Worm (Caenorhabditis elegans) whole organism, L4 larva: ENCODE data around the gene srh-55.

Source experiments
- D1046.2 ChIP-seq: fragments of 200-800 bp; sonication (Bioruptor generic); IDR thresholded peaks from 2 replicates; pipeline ENCODE4 v1.3.6; 2022; ENCODE audit warnings: missing genetic modification characterization, missing compliant biosample characterization
- F10B5.3 ChIP-seq: sonication (generic microtip); optimal IDR thresholded peaks from 2 replicates; lab custom pipeline; 2016; ENCODE audit warnings: mild to moderate bottlenecking, missing genetic modification characterization, missing compliant biosample characterization
- F26F4.8 ChIP-seq: fragments of 200-800 bp; sonication (Bioruptor generic); conservative IDR thresholded peaks from 2 replicates; pipeline ENCODE4 v1.3.6; 2022; ENCODE audit warnings: missing genetic modification characterization, missing compliant biosample characterization
- F44E2.7 ChIP-seq: fragments of 200-800 bp; sonication (Bioruptor generic); IDR thresholded peaks from 2 replicates; pipeline ENCODE4 v2.1.2; 2022; ENCODE audit warnings: missing genetic modification characterization, missing compliant biosample characterization
- T26A8.4 ChIP-seq: fragments of 200-800 bp; sonication (Bioruptor generic); IDR thresholded peaks from 2 replicates; pipeline ENCODE4 v1.3.6; 2022; ENCODE audit warnings: missing genetic modification characterization, missing compliant biosample characterization
- Y105C5A.15 ChIP-seq: fragments of 200-800 bp; sonication (Bioruptor generic); IDR thresholded peaks from 2 replicates; pipeline ENCODE4 v1.3.6; 2022; ENCODE audit warnings: missing genetic modification characterization, missing compliant biosample characterization
- Y5F2A.4 ChIP-seq: fragments of 200-800 bp; sonication (Bioruptor generic); optimal IDR thresholded peaks from 2 replicates; lab custom pipeline; 2018; ENCODE audit warnings: mild to moderate bottlenecking, missing genetic modification characterization, missing compliant biosample characterization
- Y75B8A.6 ChIP-seq: fragments of 200-800 bp; sonication (Bioruptor generic); IDR thresholded peaks from 2 replicates; pipeline ENCODE4 v1.3.6; 2022; ENCODE audit warnings: missing genetic modification reagents, missing genetic modification characterization, missing compliant biosample characterization
- ZK546.5 ChIP-seq, 2 experiments: sonication (generic microtip); optimal IDR thresholded peaks; 2 replicates each; lab custom pipeline; 2017; ENCODE audit warnings: missing biosample characterization in 2 of 2, missing genetic modification characterization in 2 of 2
- aha-1 ChIP-seq: fragments of 150-350 bp; peaks from one replicate; lab custom pipeline; 2014; ENCODE audit warnings: missing biosample characterization, missing genetic modification characterization
- ceh-20 ChIP-seq: fragments of 200-800 bp; sonication (Bioruptor generic); IDR thresholded peaks from 2 replicates; pipeline ENCODE4 v1.3.6; 2022; ENCODE audit warnings: missing genetic modification reagents, missing genetic modification characterization, missing compliant biosample characterization
- ceh-32 ChIP-seq: sonication (generic microtip); optimal IDR thresholded peaks from 2 replicates; lab custom pipeline; 2016; ENCODE audit warnings: mild to moderate bottlenecking, missing genetic modification characterization, missing compliant biosample characterization; ENCODE audit not compliant: poor library complexity
- ceh-44 ChIP-seq: fragments of 200-800 bp; sonication (Bioruptor generic); IDR thresholded peaks from 2 replicates; pipeline ENCODE4 v1.3.6; 2022; ENCODE audit warnings: missing genetic modification reagents, missing genetic modification characterization, missing compliant biosample characterization
- ceh-62 ChIP-seq: sonication (generic microtip); optimal IDR thresholded peaks from 2 replicates; lab custom pipeline; 2017; ENCODE audit warnings: missing biosample characterization, missing genetic modification characterization
- ces-1 ChIP-seq: fragments of 150-350 bp; sonication (generic microtip); optimal IDR thresholded peaks from 4 replicates; lab custom pipeline; 2014; ENCODE audit warnings: missing biosample characterization, missing genetic modification reagents, missing genetic modification characterization
- cey-2 ChIP-seq: sonication (generic microtip); optimal IDR thresholded peaks from 3 replicates; lab custom pipeline; 2017; ENCODE audit warnings: missing genetic modification characterization, mild to moderate bottlenecking, missing compliant biosample characterization, antibody characterized with exemption, borderline replicate concordance; ENCODE audit not compliant: insufficient read depth
- daf-19 ChIP-seq: fragments of 200-800 bp; sonication (Bioruptor generic); conservative IDR thresholded peaks from 2 replicates; pipeline ENCODE4 v1.3.6; 2022; ENCODE audit warnings: missing genetic modification characterization, missing compliant biosample characterization
- dve-1 ChIP-seq: sonication (generic microtip); optimal IDR thresholded peaks from 2 replicates; lab custom pipeline; 2017; ENCODE audit warnings: antibody characterized with exemption, mild to moderate bottlenecking, missing genetic modification characterization, missing compliant biosample characterization; ENCODE audit not compliant: insufficient read depth
- egl-43 ChIP-seq: fragments of 200-800 bp; sonication (Bioruptor generic); IDR thresholded peaks from 2 replicates; pipeline ENCODE4 v1.3.6; 2022; ENCODE audit warnings: missing genetic modification reagents, missing genetic modification characterization, missing compliant biosample characterization
- fkh-10 ChIP-seq: fragments of 150-350 bp; optimal IDR thresholded peaks from 2 replicates; lab custom pipeline; 2014; ENCODE audit warnings: missing biosample characterization, missing genetic modification reagents, missing genetic modification characterization
- fos-1 ChIP-seq: fragments of 150-350 bp; optimal IDR thresholded peaks from 2 replicates; lab custom pipeline; 2014; ENCODE audit warnings: missing biosample characterization, missing genetic modification characterization
- gei-8 ChIP-seq: fragments of 200-800 bp; sonication (Bioruptor generic); optimal IDR thresholded peaks from 2 replicates; lab custom pipeline; 2018; ENCODE audit warnings: mild to moderate bottlenecking, missing genetic modification characterization, missing compliant biosample characterization
- hlh-30 ChIP-seq: sonication (generic microtip); optimal IDR thresholded peaks from 2 replicates; lab custom pipeline; 2017; ENCODE audit warnings: antibody characterized with exemption, mild to moderate bottlenecking, missing genetic modification characterization, missing compliant biosample characterization; ENCODE audit not compliant: insufficient read depth
- jun-1 ChIP-seq: fragments of 150-350 bp; optimal IDR thresholded peaks from 2 replicates; lab custom pipeline; 2014; ENCODE audit warnings: missing biosample characterization, missing genetic modification reagents, missing genetic modification characterization
- lin-29 ChIP-seq: fragments of 200-800 bp; sonication (Bioruptor generic); IDR thresholded peaks from 2 replicates; pipeline ENCODE4 v1.3.6; 2022; ENCODE audit warnings: missing genetic modification reagents, missing genetic modification characterization, missing compliant biosample characterization
- lin-39 ChIP-seq: fragments of 150-350 bp; optimal IDR thresholded peaks from 2 replicates; lab custom pipeline; 2014; ENCODE audit warnings: missing biosample characterization, missing genetic modification reagents, missing genetic modification characterization
- lsy-2 ChIP-seq, 2 experiments: fragments of 150-350 bp in 1 of 2; sonication (generic microtip) in 1 of 2; optimal IDR thresholded peaks; 2 replicates each; lab custom pipeline; 2014 to 2017; ENCODE audit warnings: missing biosample characterization in 2 of 2, missing genetic modification characterization in 2 of 2
- madf-5 ChIP-seq, 2 experiments: fragments of 200-800 bp; sonication (Bioruptor generic); IDR thresholded peaks; 2 replicates each; pipeline ENCODE4 v1.3.6; 2022; ENCODE audit warnings: missing compliant biosample characterization in 2 of 2, missing genetic modification characterization in 2 of 2
- madf-9 ChIP-seq: fragments of 200-800 bp; sonication (Bioruptor generic); conservative IDR thresholded peaks from 2 replicates; pipeline ENCODE4 v1.3.6; 2022; ENCODE audit warnings: missing genetic modification reagents, missing genetic modification characterization, missing compliant biosample characterization
- nhr-10 ChIP-seq: fragments of 150-350 bp; optimal IDR thresholded peaks from 2 replicates; lab custom pipeline; 2014; ENCODE audit warnings: missing biosample characterization, missing genetic modification characterization
- nhr-102 ChIP-seq: sonication (generic microtip); optimal IDR thresholded peaks from 2 replicates; lab custom pipeline; 2016; ENCODE audit warnings: mild to moderate bottlenecking, missing genetic modification characterization, moderate library complexity, missing compliant biosample characterization
- nhr-111 ChIP-seq: fragments of 200-800 bp; sonication (Bioruptor generic); optimal IDR thresholded peaks from 2 replicates; lab custom pipeline; 2018; ENCODE audit warnings: mild to moderate bottlenecking, missing genetic modification characterization, missing compliant biosample characterization
- nhr-237 ChIP-seq: sonication (generic microtip); optimal IDR thresholded peaks from 2 replicates; lab custom pipeline; 2017; ENCODE audit warnings: missing biosample characterization, missing genetic modification characterization
- nhr-41 ChIP-seq: fragments of 200-800 bp; sonication (Bioruptor generic); IDR thresholded peaks from 2 replicates; pipeline ENCODE4 v1.3.6; 2022; ENCODE audit warnings: missing genetic modification reagents, missing genetic modification characterization, missing compliant biosample characterization
- nhr-48 ChIP-seq: sonication (generic microtip); optimal IDR thresholded peaks from 2 replicates; lab custom pipeline; 2016; ENCODE audit warnings: mild to moderate bottlenecking, missing genetic modification characterization, missing compliant biosample characterization
- nhr-6 ChIP-seq: fragments of 150-350 bp; optimal IDR thresholded peaks from 2 replicates; lab custom pipeline; 2014; ENCODE audit warnings: missing biosample characterization, missing genetic modification characterization
- nhr-77 ChIP-seq: fragments of 150-350 bp; optimal IDR thresholded peaks from 2 replicates; lab custom pipeline; 2014; ENCODE audit warnings: missing biosample characterization, missing genetic modification characterization
- php-3 ChIP-seq: fragments of 200-800 bp; sonication (Bioruptor generic); IDR thresholded peaks from 2 replicates; pipeline ENCODE4 v1.3.6; 2022; ENCODE audit warnings: missing genetic modification reagents, missing genetic modification characterization, missing compliant biosample characterization
- pqm-1 ChIP-seq: sonication (generic microtip); optimal IDR thresholded peaks from 2 replicates; lab custom pipeline; 2017; ENCODE audit warnings: missing biosample characterization, missing genetic modification characterization
- rbr-2 ChIP-seq: sonication (generic microtip); optimal IDR thresholded peaks from 2 replicates; lab custom pipeline; 2016; ENCODE audit warnings: missing genotype, missing genetic modification characterization, missing compliant biosample characterization
- saeg-2 ChIP-seq: fragments of 200-800 bp; sonication (Bioruptor generic); IDR thresholded peaks from 2 replicates; pipeline ENCODE4 v1.3.6; 2022; ENCODE audit warnings: missing genetic modification reagents, missing genetic modification characterization, missing compliant biosample characterization
- set-16 ChIP-seq: fragments of 200-800 bp; sonication (Bioruptor generic); IDR thresholded peaks from 2 replicates; pipeline ENCODE4 v1.3.6; 2022; ENCODE audit warnings: missing genetic modification reagents, missing genetic modification characterization, missing compliant biosample characterization
- snpc-1.2 ChIP-seq: fragments of 200-800 bp; sonication (Bioruptor generic); IDR thresholded peaks from 2 replicates; pipeline ENCODE4 v1.3.6; 2022; ENCODE audit warnings: missing genetic modification reagents, missing genetic modification characterization, missing compliant biosample characterization
- spr-3 ChIP-seq: fragments of 200-800 bp; sonication (Bioruptor generic); optimal IDR thresholded peaks from 2 replicates; lab custom pipeline; 2018; ENCODE audit warnings: mild to moderate bottlenecking, missing genetic modification characterization, missing compliant biosample characterization
- tag-97 ChIP-seq: fragments of 200-800 bp; sonication (Bioruptor generic); IDR thresholded peaks from 2 replicates; pipeline ENCODE4 v1.3.6; 2022; ENCODE audit warnings: missing genetic modification characterization, missing compliant biosample characterization
- tra-1 ChIP-seq: fragments of 200-800 bp; sonication (Bioruptor generic); IDR thresholded peaks from 2 replicates; pipeline ENCODE4 v1.3.6; 2022; ENCODE audit warnings: missing genetic modification reagents, missing genetic modification characterization, missing compliant biosample characterization
- zag-1 ChIP-seq: fragments of 150-350 bp; optimal IDR thresholded peaks from 2 replicates; lab custom pipeline; 2014; ENCODE audit warnings: missing biosample characterization, missing genetic modification characterization
- zfp-3 ChIP-seq: fragments of 200-800 bp; sonication (Bioruptor generic); conservative IDR thresholded peaks from 2 replicates; pipeline ENCODE4 v1.3.6; 2022; ENCODE audit warnings: missing genetic modification reagents, missing genetic modification characterization, missing compliant biosample characterization
- ztf-11 ChIP-seq: fragments of 150-350 bp; optimal IDR thresholded peaks from 2 replicates; lab custom pipeline; 2014; ENCODE audit warnings: missing biosample characterization, missing genetic modification characterization
- ztf-7 ChIP-seq: fragments of 150-350 bp; optimal IDR thresholded peaks from 2 replicates; lab custom pipeline; 2014; ENCODE audit warnings: missing biosample characterization, missing genetic modification characterization

Gene srh-55

ce11 chrV:15189567-15189966, 36.2 kb downstream of the srh-55 start, which contains the start of gene cyn-3 (continued):
- no peak for TF ChIP-seq cey-2
- TF ChIP-seq daf-19 (GFP tag; lab: Robert Waterston, UW), result no peak
- TF ChIP-seq, all 104 proteins: peak for 38

DNA sequence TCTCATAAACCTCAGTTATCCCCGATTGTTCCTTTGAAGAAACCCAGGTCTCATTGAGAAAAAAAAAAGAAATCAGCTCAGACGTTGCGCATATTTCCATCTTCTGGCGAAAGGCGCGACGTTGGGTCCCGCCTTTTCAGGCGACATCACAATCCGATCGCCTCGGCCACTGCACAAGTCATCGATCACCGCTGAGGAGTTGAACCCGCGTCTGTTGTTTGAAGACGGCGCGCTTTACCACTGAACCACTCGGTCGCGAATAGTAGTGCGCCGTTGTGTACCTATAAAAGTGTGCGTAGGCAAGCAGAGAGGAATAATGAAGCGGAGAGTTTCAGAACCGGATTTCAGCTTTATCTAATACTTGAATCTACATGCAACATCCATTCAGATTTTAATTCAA, 37.5 kb downstream of the srh-55 start, which contains the start of gene Y75B12B.11:
Gene Y75B12B.11 (plus strand): TSS at position 394 of the 400 bp plus-strand sequence.
- TF ChIP-seq F26F4.8 (GFP tag; lab: Robert Waterston, UW), result peak; percentile 99
- TF ChIP-seq nhr-41, result peak; percentile 92
- peak; percentile 93 for TF ChIP-seq php-3 (GFP tag; lab: Robert Waterston, UW)
- no peak for TF ChIP-seq lin-39 (tag; lab: Kevin White, UChicago)
- TF ChIP-seq nhr-237 (tag; lab: Kevin White, UChicago), result no peak
- no peak for TF ChIP-seq fos-1
- peak; percentile 78 for TF ChIP-seq hlh-30 (tag; lab: Kevin White, UChicago)
- peak; percentile 83; the same call in 1 of the 2 replicates for TF ChIP-seq Y75B8A.6 (GFP tag; lab: Robert Waterston, UW)
- TF ChIP-seq fkh-10 (GFP tag; lab: Kevin White, UChicago), result no peak
- TF ChIP-seq cey-2, result no peak
- TF ChIP-seq ceh-44 (GFP tag; lab: Robert Waterston, UW), result peak; percentile 95
- TF ChIP-seq ceh-20 (GFP tag; lab: Robert Waterston, UW), result peak; percentile 89
- TF ChIP-seq lin-29 (GFP tag; lab: Robert Waterston, UW), result peak; percentile 85
- peak; percentile 98 for TF ChIP-seq nhr-111 (GFP tag; lab: Kevin White, UChicago)
- peak; percentile 80 for TF ChIP-seq rbr-2 (tag; lab: Kevin White, UChicago)
- no peak for TF ChIP-seq zag-1 (tag; lab: Kevin White, UChicago)
- TF ChIP-seq tag-97 (GFP tag; lab: Robert Waterston, UW), result no peak
- TF ChIP-seq F10B5.3 (tag; lab: Kevin White, UChicago), result peak; percentile 85
- peak; percentile 99 for TF ChIP-seq egl-43 (GFP tag; lab: Robert Waterston, UW)
- no peak for TF ChIP-seq ZK546.5 (tag; optimal IDR thresholded peaks at IDR 0.05; lab: Kevin White, UChicago)
- peak; percentile 88 to 90 for TF ChIP-seq madf-5 (GFP tag; IDR thresholded peaks at IDR 0.05; lab: Robert Waterston, UW)
- peak; percentile 83 for TF ChIP-seq nhr-48 (tag; lab: Kevin White, UChicago)
- peak; percentile 94 for TF ChIP-seq T26A8.4
- peak; percentile 97 for TF ChIP-seq gei-8 (GFP tag; lab: Kevin White, UChicago)
- TF ChIP-seq ceh-32 (tag; lab: Kevin White, UChicago), result peak; percentile 65
- peak in 1 of 2 experiments; percentile 79 for TF ChIP-seq lsy-2 (tag; optimal IDR thresholded peaks at IDR 0.05; lab: Kevin White, UChicago)
- peak; percentile 58 for TF ChIP-seq nhr-77 (tag; lab: Kevin White, UChicago)
- TF ChIP-seq nhr-6 (tag; lab: Kevin White, UChicago), result peak; percentile 96
- TF ChIP-seq nhr-10 (tag; lab: Kevin White, UChicago), result peak; percentile 39
- TF ChIP-seq madf-9, result peak; percentile 91
- peak; percentile 94 for TF ChIP-seq Y5F2A.4 (GFP tag; lab: Kevin White, UChicago)
- TF ChIP-seq set-16 (GFP tag; lab: Robert Waterston, UW), result peak; percentile 85
- no peak for TF ChIP-seq ceh-62 (tag; lab: Kevin White, UChicago)
- TF ChIP-seq D1046.2 (GFP tag; lab: Robert Waterston, UW), result peak; percentile 96
- peak; percentile 7 for TF ChIP-seq pqm-1 (tag; lab: Kevin White, UChicago)
- TF ChIP-seq ztf-11 (tag; lab: Kevin White, UChicago), result no peak
- TF ChIP-seq jun-1, result peak; percentile 57
- peak; percentile 98 for TF ChIP-seq aha-1 (tag; lab: Kevin White, UChicago)
- peak; percentile 93 for TF ChIP-seq nhr-102
- TF ChIP-seq snpc-1.2, result peak; percentile 94
- TF ChIP-seq dve-1 (tag; lab: Kevin White, UChicago), result peak; percentile 93
- TF ChIP-seq ces-1, result no peak
- peak; percentile 95 for TF ChIP-seq tra-1 (GFP tag; lab: Robert Waterston, UW)
- peak; percentile 92 for TF ChIP-seq saeg-2
- TF ChIP-seq ztf-7 (tag; lab: Kevin White, UChicago), result peak; percentile 42
- TF ChIP-seq zfp-3 (GFP tag; lab: Robert Waterston, UW), result peak; percentile 92
- TF ChIP-seq spr-3, result peak; percentile 93
- TF ChIP-seq F44E2.7 (GFP tag; lab: Robert Waterston, UW), result peak; percentile 98
- TF ChIP-seq Y105C5A.15 (GFP tag; lab: Robert Waterston, UW), result peak; percentile 94
